Worm (Caenorhabditis elegans) whole organism, midembryonic: ENCODE results near the gene C09G12.5.

Source experiments
- T22C8.4 ChIP-seq: fragments of 200-800 bp; sonication (Bioruptor generic); IDR thresholded peaks from 2 replicates; pipeline ENCODE4 v1.3.6; 2022; ENCODE audit warnings: missing genetic modification characterization, missing compliant biosample characterization
- flt-1 ChIP-seq: fragments of 200-800 bp; sonication (Bioruptor generic); IDR thresholded peaks from 2 replicates; pipeline ENCODE4 v1.3.6; 2022; ENCODE audit warnings: missing genetic modification characterization, missing compliant biosample characterization
- klf-2 ChIP-seq: fragments of 200-800 bp; sonication (Bioruptor generic); conservative IDR thresholded peaks from 2 replicates; pipeline ENCODE4 v1.3.6; 2022; ENCODE audit warnings: missing genetic modification reagents, missing genetic modification characterization, missing compliant biosample characterization
- med-1 ChIP-seq: sonication (generic microtip); optimal IDR thresholded peaks from 2 replicates; lab custom pipeline; 2017; ENCODE audit warnings: missing genetic modification characterization, mild to moderate bottlenecking, missing compliant biosample characterization, antibody characterized with exemption, missing genetic modification reagents; ENCODE audit not compliant: insufficient read depth
- ref-1 ChIP-seq: fragments of 200-800 bp; sonication (Bioruptor generic); conservative IDR thresholded peaks from 2 replicates; pipeline ENCODE4 v1.3.6; 2022; ENCODE audit warnings: missing genetic modification reagents, missing genetic modification characterization, missing compliant biosample characterization
- tab-1 ChIP-seq: fragments of 200-800 bp; sonication (Bioruptor generic); IDR thresholded peaks from 2 replicates; pipeline ENCODE4 v1.3.6; 2022; ENCODE audit warnings: missing genetic modification characterization, missing compliant biosample characterization
- ztf-23 ChIP-seq: fragments of 200-800 bp; sonication (Bioruptor generic); IDR thresholded peaks from 2 replicates; pipeline ENCODE4 v1.3.6; 2022; ENCODE audit warnings: missing genetic modification reagents, missing genetic modification characterization, missing compliant biosample characterization
- ztf-29 ChIP-seq: fragments of 200-800 bp; sonication (Bioruptor generic); IDR thresholded peaks from 2 replicates; pipeline ENCODE4 v1.3.6; 2022; ENCODE audit warnings: missing genetic modification reagents, missing genetic modification characterization, missing compliant biosample characterization

Gene C09G12.5

ce11 chrIV:3526144-3526797 is 47.1 kb downstream of the C09G12.5 start:
- TF ChIP-seq klf-2 (GFP tag; lab: Robert Waterston, UW) (no peak), ref-1 (GFP tag; lab: Robert Waterston, UW) (no peak)

- TF ChIP-seq flt-1 (GFP tag; lab: Robert Waterston, UW) (no peak), med-1 (GFP tag; lab: Kevin White, UChicago) (no peak), ref-1 (GFP tag; lab: Robert Waterston, UW) (no peak), tab-1 (GFP tag; lab: Robert Waterston, UW) (no peak), ztf-29 (no peak), klf-2 (GFP tag; lab: Robert Waterston, UW) (no peak), ztf-23 (no peak)
Observed at ce11 chrIV:3526831-3527404, 47.8 kb downstream of the C09G12.5 start, which contains the start of gene M57.2. Gene M57.2, plus strand, starts transcription at chrIV:3527354.

ce11 chrIV:3527878-3528277 is 48.7 kb downstream of the C09G12.5 start:
- TF ChIP-seq flt-1 (GFP tag; lab: Robert Waterston, UW): no peak
- peak; percentile 44; the same call in 1 of the 2 replicates for TF ChIP-seq T22C8.4 (GFP tag; lab: Robert Waterston, UW)
- TF ChIP-seq klf-2 (GFP tag; lab: Robert Waterston, UW): no peak
